Worm (Caenorhabditis elegans) whole organism, mixed stage, embryonic: Measurements from ENCODE around the gene F02D8.1.

Source experiments
- M03D4.4 ChIP-seq: sonication (generic microtip); optimal IDR thresholded peaks from 2 replicates; lab custom pipeline; 2017; ENCODE audit warnings: mild to moderate bottlenecking, missing genetic modification characterization, missing compliant biosample characterization
- blmp-1 ChIP-seq: fragments of 150-350 bp; optimal IDR thresholded peaks from 2 replicates; lab custom pipeline; 2014; ENCODE audit warnings: missing biosample characterization, missing genetic modification characterization
- ceh-39 ChIP-seq: fragments of 150-350 bp; optimal IDR thresholded peaks from 2 replicates; lab custom pipeline; 2014; ENCODE audit warnings: missing biosample characterization, missing genetic modification characterization
- ceh-43 ChIP-seq: fragments of 200-800 bp; sonication (Bioruptor generic); optimal IDR thresholded peaks from 2 replicates; lab custom pipeline; 2018; ENCODE audit warnings: mild to moderate bottlenecking, missing genetic modification characterization, moderate library complexity, missing compliant biosample characterization
- ceh-83 ChIP-seq: fragments of 200-800 bp; sonication (Bioruptor generic); optimal IDR thresholded peaks from 2 replicates; lab custom pipeline; 2018; ENCODE audit warnings: mild to moderate bottlenecking, missing genetic modification characterization, missing compliant biosample characterization
- ces-1 ChIP-seq: fragments of 150-350 bp; optimal IDR thresholded peaks from 2 replicates; lab custom pipeline; 2014; ENCODE audit warnings: missing biosample characterization, missing genetic modification reagents, missing genetic modification characterization
- cnd-1 ChIP-seq: fragments of 200-800 bp; sonication (Bioruptor generic); optimal IDR thresholded peaks from 2 replicates; lab custom pipeline; 2018; ENCODE audit warnings: mild to moderate bottlenecking, missing genetic modification characterization, missing compliant biosample characterization
- drap-1 ChIP-seq: fragments of 200-800 bp; sonication (Bioruptor generic); optimal IDR thresholded peaks from 3 replicates; lab custom pipeline; 2018; ENCODE audit warnings: mild to moderate bottlenecking, missing genetic modification characterization, missing compliant biosample characterization
- flh-1 ChIP-seq: fragments of 200-800 bp; sonication (Bioruptor generic); optimal IDR thresholded peaks from 2 replicates; lab custom pipeline; 2018; ENCODE audit warnings: mild to moderate bottlenecking, missing genetic modification characterization, moderate library complexity, missing compliant biosample characterization
- ham-2 ChIP-seq: fragments of 200-800 bp; sonication (Bioruptor generic); optimal IDR thresholded peaks from 2 replicates; lab custom pipeline; 2018; ENCODE audit warnings: mild to moderate bottlenecking, missing genetic modification characterization, missing compliant biosample characterization
- hlh-1 ChIP-seq: fragments of 150-350 bp; optimal IDR thresholded peaks from 2 replicates; lab custom pipeline; 2014; ENCODE audit warnings: missing biosample characterization, missing genetic modification reagents, missing genetic modification characterization
- lin-13 ChIP-seq: fragments of 150-350 bp; optimal IDR thresholded peaks from 2 replicates; lab custom pipeline; 2014; ENCODE audit warnings: missing biosample characterization, missing genetic modification characterization
- lin-32 ChIP-seq: fragments of 200-800 bp; sonication (Bioruptor generic); optimal IDR thresholded peaks from 2 replicates; lab custom pipeline; 2018; ENCODE audit warnings: mild to moderate bottlenecking, missing genetic modification characterization, missing compliant biosample characterization
- lsy-2 ChIP-seq: fragments of 150-350 bp; optimal IDR thresholded peaks from 2 replicates; lab custom pipeline; 2014; ENCODE audit warnings: missing biosample characterization, missing genetic modification characterization
- mab-5 ChIP-seq: fragments of 150-350 bp; optimal IDR thresholded peaks from 2 replicates; lab custom pipeline; 2014; ENCODE audit warnings: missing biosample characterization, missing genetic modification characterization
- mep-1 ChIP-seq: fragments of 150-350 bp; optimal IDR thresholded peaks from 2 replicates; lab custom pipeline; 2017; ENCODE audit warnings: missing biosample characterization, missing genetic modification reagents, missing genetic modification characterization, inconsistent platforms
- nhr-12 ChIP-seq: fragments of 150-350 bp; optimal IDR thresholded peaks from 2 replicates; lab custom pipeline; 2014; ENCODE audit warnings: missing biosample characterization, missing genetic modification characterization
- nhr-237 ChIP-seq: fragments of 150-350 bp; optimal IDR thresholded peaks from 2 replicates; lab custom pipeline; 2014; ENCODE audit warnings: missing biosample characterization, missing genetic modification characterization
- nhr-28 ChIP-seq: fragments of 150-350 bp; optimal IDR thresholded peaks from 2 replicates; lab custom pipeline; 2014; ENCODE audit warnings: missing biosample characterization, missing genetic modification characterization
- pha-4 ChIP-seq: fragments of 150-350 bp; optimal IDR thresholded peaks from 2 replicates; lab custom pipeline; 2018; ENCODE audit warnings: missing biosample characterization, missing genetic modification reagents, missing genetic modification characterization
- sem-2 ChIP-seq: fragments of 200-800 bp; sonication (Bioruptor generic); optimal IDR thresholded peaks from 2 replicates; lab custom pipeline; 2018; ENCODE audit warnings: mild to moderate bottlenecking, missing genetic modification characterization, missing compliant biosample characterization
- snpc-4 ChIP-seq: fragments of 150-350 bp; optimal IDR thresholded peaks from 2 replicates; lab custom pipeline; 2014; ENCODE audit warnings: missing biosample characterization, missing genetic modification characterization
- sptf-1 ChIP-seq: sonication (generic microtip); optimal IDR thresholded peaks from 2 replicates; lab custom pipeline; 2017; ENCODE audit warnings: mild to moderate bottlenecking, missing genetic modification characterization, moderate library complexity, missing compliant biosample characterization
- tbx-8 ChIP-seq: fragments of 200-800 bp; sonication (Bioruptor generic); optimal IDR thresholded peaks from 2 replicates; lab custom pipeline; 2018; ENCODE audit warnings: mild to moderate bottlenecking, missing genetic modification characterization, moderate library complexity, missing compliant biosample characterization
- unc-120 ChIP-seq: sonication (generic microtip); optimal IDR thresholded peaks from 2 replicates; lab custom pipeline; 2017; ENCODE audit warnings: missing genetic modification characterization, missing compliant biosample characterization; ENCODE audit not compliant: poor library complexity, severe bottlenecking
- unc-39 ChIP-seq: fragments of 150-350 bp; optimal IDR thresholded peaks from 2 replicates; lab custom pipeline; 2014; ENCODE audit warnings: missing biosample characterization, missing genetic modification characterization
- unc-62 ChIP-seq: fragments of 150-350 bp; optimal IDR thresholded peaks from 2 replicates; lab custom pipeline; 2014; ENCODE audit warnings: missing biosample characterization, missing genetic modification reagents, missing genetic modification characterization
- zip-8 ChIP-seq: fragments of 150-350 bp; optimal IDR thresholded peaks from 2 replicates; lab custom pipeline; 2014; ENCODE audit warnings: missing biosample characterization, missing genetic modification characterization
- ztf-11 ChIP-seq: fragments of 150-350 bp; optimal IDR thresholded peaks from 2 replicates; lab custom pipeline; 2014; ENCODE audit warnings: missing biosample characterization, missing genetic modification characterization

The F02D8.1 gene

ce11 chrV:14978205-14978751 lies at the start of gene F02D8.1, which contains the start of gene grd-12:
Gene F02D8.1, minus strand, starts transcription at chrV:14978701.
Gene grd-12, plus strand, starts transcription at chrV:14978505.
- no peak for TF ChIP-seq nhr-28 (tag; lab: Kevin White, UChicago)
- no peak for TF ChIP-seq mab-5 (tag; lab: Kevin White, UChicago)
- no peak for TF ChIP-seq cnd-1 (tag; lab: Kevin White, UChicago)
- no peak for TF ChIP-seq M03D4.4 (tag; lab: Kevin White, UChicago)
- no peak for TF ChIP-seq pha-4 (tag; lab: Kevin White, UChicago)
- TF ChIP-seq lin-13 = no peak
- TF ChIP-seq ham-2 = no peak
- no peak for TF ChIP-seq snpc-4 (tag; lab: Kevin White, UChicago)
- no peak for TF ChIP-seq nhr-12 (tag; lab: Kevin White, UChicago)
- TF ChIP-seq hlh-1 = no peak
- no peak for TF ChIP-seq drap-1 (GFP tag; lab: Kevin White, UChicago)
- TF ChIP-seq flh-1 = no peak
- no peak for TF ChIP-seq unc-62 (GFP tag; lab: Kevin White, UChicago)
- TF ChIP-seq unc-39 = no peak
- no peak for TF ChIP-seq zip-8 (tag; lab: Kevin White, UChicago)
- no peak for TF ChIP-seq ceh-83 (GFP tag; lab: Kevin White, UChicago)
- TF ChIP-seq tbx-8 (GFP tag; lab: Kevin White, UChicago) = no peak
- no peak for TF ChIP-seq sptf-1 (tag; lab: Kevin White, UChicago)
- no peak for TF ChIP-seq unc-120 (tag; lab: Kevin White, UChicago)

DNA sequence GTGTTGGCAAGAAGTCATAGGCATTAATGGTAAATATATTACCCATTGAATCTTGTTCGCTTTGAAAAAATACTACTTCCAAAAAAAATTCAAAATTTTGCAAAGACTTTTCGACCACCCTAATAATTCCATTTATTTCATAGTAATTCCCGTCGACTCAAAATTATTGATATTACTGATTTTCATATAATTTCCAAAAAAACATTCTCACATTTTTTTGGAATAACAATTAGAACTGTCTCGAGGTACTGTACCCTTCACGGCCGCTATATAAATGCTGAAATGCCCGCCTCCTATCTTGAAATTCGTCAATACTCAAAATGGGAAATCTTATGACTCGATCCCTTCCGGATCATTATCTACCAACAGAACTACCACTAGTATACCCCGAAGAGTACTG lies 45.0 kb upstream of the F02D8.1 start, which contains the start of gene F14H8.4:
Gene F14H8.4 (plus strand): TSS at position 301 of the 400 bp plus-strand sequence.
- TF ChIP-seq drap-1 (GFP tag; lab: Kevin White, UChicago) (no peak), sem-2 (GFP tag; lab: Kevin White, UChicago) (no peak), ham-2 (no peak), unc-39 (no peak), mep-1 (tag; lab: Kevin White, UChicago) (no peak), ceh-83 (GFP tag; lab: Kevin White, UChicago) (no peak), ceh-39 (tag; lab: Kevin White, UChicago) (no peak), lin-32 (GFP tag; lab: Kevin White, UChicago) (no peak), ztf-11 (no peak), pha-4 (tag; lab: Kevin White, UChicago) (no peak), nhr-237 (no peak), snpc-4 (tag; lab: Kevin White, UChicago) (no peak), flh-1 (no peak), cnd-1 (tag; lab: Kevin White, UChicago) (no peak), sptf-1 (tag; lab: Kevin White, UChicago) (no peak), unc-62 (GFP tag; lab: Kevin White, UChicago) (no peak), nhr-28 (tag; lab: Kevin White, UChicago) (no peak), ceh-43 (GFP tag; lab: Kevin White, UChicago) (no peak), tbx-8 (GFP tag; lab: Kevin White, UChicago) (no peak), unc-120 (tag; lab: Kevin White, UChicago) (no peak)
- TF ChIP-seq, all 35 proteins: peak for 0

- no peak for TF ChIP-seq nhr-12 (tag; lab: Kevin White, UChicago)
- TF ChIP-seq nhr-237 = no peak
- no peak for TF ChIP-seq ceh-39 (tag; lab: Kevin White, UChicago)
- no peak for TF ChIP-seq snpc-4 (tag; lab: Kevin White, UChicago)
- no peak for TF ChIP-seq ces-1 (GFP tag; lab: Kevin White, UChicago)
- no peak for TF ChIP-seq zip-8 (tag; lab: Kevin White, UChicago)
- TF ChIP-seq nhr-28 (tag; lab: Kevin White, UChicago) = no peak
- no peak for TF ChIP-seq tbx-8 (GFP tag; lab: Kevin White, UChicago)
- no peak for TF ChIP-seq ceh-43 (GFP tag; lab: Kevin White, UChicago)
- no peak for TF ChIP-seq M03D4.4 (tag; lab: Kevin White, UChicago)
- TF ChIP-seq blmp-1 (tag; lab: Kevin White, UChicago) = no peak
- no peak for TF ChIP-seq lsy-2 (tag; lab: Kevin White, UChicago)
- TF ChIP-seq sptf-1 (tag; lab: Kevin White, UChicago) = no peak
- no peak for TF ChIP-seq mep-1 (tag; lab: Kevin White, UChicago)
These were observed 42.2 kb upstream of the F02D8.1 start, which contains the start of gene F14H8.5 for ce11 chrV:15020732-15021131. Gene F14H8.5, plus strand, starts transcription at chrV:15021032.

- TF ChIP-seq ceh-83 (GFP tag; lab: Kevin White, UChicago) (no peak), snpc-4 (tag; lab: Kevin White, UChicago) (no peak), unc-120 (tag; lab: Kevin White, UChicago) (no peak), unc-39 (no peak), lin-13 (no peak), unc-62 (GFP tag; lab: Kevin White, UChicago) (no peak), nhr-237 (no peak)
These were observed 41.7 kb upstream of the F02D8.1 start, which contains the start of gene F14H8.2 for ce11 chrV:15020229-15020628. Gene F14H8.2, minus strand, starts transcription at chrV:15020329.
